Fruit fly (Drosophila melanogaster): ENCODE data around the gene CG13058.

The CG13058 gene

DNA sequence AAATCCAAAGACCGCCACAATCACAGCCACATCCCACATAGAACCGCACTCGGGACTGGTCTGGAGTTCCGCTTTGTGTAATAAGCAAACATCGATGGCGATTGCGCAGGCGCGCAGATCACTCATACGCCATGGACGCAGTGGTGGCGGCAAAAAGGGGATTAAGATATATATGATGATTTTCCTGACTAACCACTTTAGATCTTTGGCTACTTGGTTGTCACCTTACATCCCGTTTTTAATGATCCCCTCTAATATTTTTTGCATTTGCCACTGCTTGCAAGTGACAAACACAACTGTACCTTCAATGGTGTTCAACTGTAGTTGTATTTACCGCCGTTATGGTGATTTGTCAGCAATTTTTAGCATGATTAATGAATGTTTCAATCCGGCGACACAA, 18.7 kb upstream of the CG13058 start (continued):
- TF ChIP-seq gsb (GFP tag; IDR thresholded peaks at IDR 0.05) (no peak), sob (GFP tag; IDR thresholded peaks at IDR 0.05) (peak; percentile 46; the same call in 1 of the 2 replicates), CG10267 (tag; optimal IDR thresholded peaks at IDR 0.05) (no peak), slbo (GFP tag; IDR thresholded peaks at IDR 0.05) (peak; percentile 72), CG15514 (GFP tag; optimal IDR thresholded peaks at IDR 0.05) (peak; percentile 23), mam (GFP tag; optimal IDR thresholded peaks at IDR 0.05) (peak; percentile 32), wdn (GFP tag; IDR thresholded peaks at IDR 0.05) (peak; percentile 53; the same call in 1 of the 2 replicates), CG3281 (GFP tag; optimal IDR thresholded peaks at IDR 0.05) (peak; percentile 27), unpg (GFP tag; optimal IDR thresholded peaks at IDR 0.05) (peak; percentile 20), hkb (optimal IDR thresholded peaks at IDR 0.05) (no peak), hkb (GFP tag; IDR thresholded peaks at IDR 0.05) (0 out of 2 replicates have a peak, but pooled peaks have one; percentile 31), caup (GFP tag; optimal IDR thresholded peaks at IDR 0.05; ENCODE audit: severe bottlenecking) (peak; percentile 11), zfh2 (GFP tag; optimal IDR thresholded peaks at IDR 0.05) (peak; percentile 76), Dbx (GFP tag; IDR thresholded peaks at IDR 0.05) (peak; percentile 64), Trl (optimal IDR thresholded peaks at IDR 0.05) (no peak), Trl (GFP tag; optimal IDR thresholded peaks at IDR 0.05) (peak; percentile 38), chn (GFP tag; optimal IDR thresholded peaks at IDR 0.05) (no peak), CG18599 (GFP tag; optimal IDR thresholded peaks at IDR 0.05) (peak; percentile 42), CG11560 (tag; IDR thresholded peaks at IDR 0.05) (no peak), ranshi (GFP tag; IDR thresholded peaks at IDR 0.05) (0 out of 2 replicates have a peak, but pooled peaks have one; percentile 29), ap (GFP tag; IDR thresholded peaks at IDR 0.05) (no peak), CG9932 (GFP tag; IDR thresholded peaks at IDR 0.05) (peak; percentile 75), Aef1 (GFP tag; IDR thresholded peaks at IDR 0.05) (0 out of 3 replicates have a peak, but pooled peaks have one; percentile 33), grn (GFP tag; optimal IDR thresholded peaks at IDR 0.05) (no peak), CG6272 (GFP tag; IDR thresholded peaks at IDR 0.05) (no peak), lilli (GFP tag; optimal IDR thresholded peaks at IDR 0.05) (peak; percentile 43), schlank (tag; optimal IDR thresholded peaks at IDR 0.05) (peak; percentile 67), row (GFP tag; IDR thresholded peaks at IDR 0.05) (peak; percentile 40; the same call in 1 of the 3 replicates), unc-4 (GFP tag; IDR thresholded peaks at IDR 0.05; ENCODE audit: partially characterized antibody) (no peak), CG12769 (tag; optimal IDR thresholded peaks at IDR 0.05) (peak; percentile 54), CG8290 (GFP tag; optimal IDR thresholded peaks at IDR 0.05) (no peak), CG8290 (tag; optimal IDR thresholded peaks at IDR 0.05) (peak in 1 of 2 experiments; percentile 69), dm (GFP tag; optimal IDR thresholded peaks at IDR 0.05) (no peak), Ptx1 (GFP tag; IDR thresholded peaks at IDR 0.05) (0 out of 2 replicates have a peak, but pooled peaks have one; percentile 13), CG10147 (GFP tag; optimal IDR thresholded peaks at IDR 0.05) (no peak), Antp (GFP tag; optimal IDR thresholded peaks at IDR 0.05) (peak; percentile 5), CG3847 (GFP tag; IDR thresholded peaks at IDR 0.05) (peak; percentile 26; the same call in 1 of the 2 replicates), CG4707 (GFP tag; optimal IDR thresholded peaks at IDR 0.05) (no peak), chinmo (GFP tag; IDR thresholded peaks at IDR 0.05; ENCODE audit: partially characterized antibody) (0 out of 4 replicates have a peak, but pooled peaks have one; percentile 24), CG1603 (tag; optimal IDR thresholded peaks at IDR 0.05) (no peak), org-1 (GFP tag; optimal IDR thresholded peaks at IDR 0.05) (peak; percentile 37), Gug (GFP tag; IDR thresholded peaks at IDR 0.05) (0 out of 4 replicates have a peak, but pooled peaks have one; percentile 6), CG2120 (GFP tag; optimal IDR thresholded peaks at IDR 0.05) (peak; percentile 67), danr (GFP tag; IDR thresholded peaks at IDR 0.05) (no peak), CG9817 (tag; optimal IDR thresholded peaks at IDR 0.05) (peak; percentile 63)

All from whole organism, embryonic.